Fruit fly (Drosophila melanogaster) whole organism, wandering third instar larva: ENCODE results near the gene Cyp4ae1.

Source experiments
- CrebA ChIP-seq: fragments of 200-800 bp; sonication (Bioruptor generic); optimal IDR thresholded peaks from 2 replicates; lab custom pipeline; 2016; ENCODE audit warnings: missing biosample characterization, mild to moderate bottlenecking, missing genetic modification characterization, borderline replicate concordance
- HLH106 ChIP-seq: fragments of 200-800 bp; optimal IDR thresholded peaks from 3 replicates; lab custom pipeline; 2019; ENCODE audit warnings: missing biosample characterization, mild to moderate bottlenecking, missing genetic modification characterization, moderate library complexity
- dl ChIP-seq, 2 experiments: fragments of 175-275, 200-275 bp in 1 of 2; fragments of 200-275 bp in 1 of 2; sonication (Bioruptor generic); optimal IDR thresholded peaks; lab custom pipeline; 2018; ENCODE audit warnings: mild to moderate bottlenecking in 2 of 2, missing biosample characterization in 2 of 2, missing genetic modification characterization in 2 of 2, moderate library complexity in 2 of 2; ENCODE audit not compliant: partially characterized antibody in 2 of 2, insufficient read depth in 1 of 2
- ey ChIP-seq: fragments of 200-800 bp; sonication (Bioruptor generic); optimal IDR thresholded peaks from 2 replicates; lab custom pipeline; 2016; ENCODE audit warnings: missing biosample characterization, missing genetic modification characterization
- fru ChIP-seq: fragments of 200-800 bp; sonication (Bioruptor generic); optimal IDR thresholded peaks from 3 replicates; lab custom pipeline; 2016; ENCODE audit warnings: missing biosample characterization, mild to moderate bottlenecking, missing genetic modification characterization
- pan ChIP-seq: fragments of >200 bp; optimal IDR thresholded peaks from 2 replicates; lab custom pipeline; 2017
- sv ChIP-seq: fragments of 200-800 bp; sonication (Bioruptor generic); optimal IDR thresholded peaks from 3 replicates; lab custom pipeline; 2016; ENCODE audit warnings: missing biosample characterization, missing genetic modification characterization
- usp ChIP-seq: fragments of >200 bp; optimal IDR thresholded peaks from 2 replicates; lab custom pipeline; 2017; ENCODE audit warnings: missing biosample characterization, missing genetic modification characterization
- woc ChIP-seq: sonication (Bioruptor generic); optimal IDR thresholded peaks from 2 replicates; lab custom pipeline; 2016; ENCODE audit warnings: missing biosample characterization, mild to moderate bottlenecking, missing genetic modification characterization

DNA sequence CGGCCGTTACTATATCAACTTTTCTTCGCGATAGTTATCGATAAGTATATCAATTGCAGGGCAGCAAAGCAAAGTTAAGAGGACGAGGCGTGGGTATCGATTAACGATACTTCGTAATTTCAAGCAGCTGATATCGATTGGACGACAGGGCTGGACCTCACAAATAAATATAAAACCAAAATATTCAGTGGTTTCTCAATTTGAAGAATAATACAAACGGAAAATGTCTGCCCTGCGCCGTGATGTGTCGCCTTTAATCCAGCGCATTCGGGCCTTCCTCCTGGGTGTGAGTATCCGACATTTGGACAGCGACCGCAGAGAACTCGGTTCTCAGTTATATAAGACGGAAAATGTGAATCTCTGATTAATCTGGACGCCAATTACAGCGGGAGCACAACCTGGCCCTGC lies 6.4 kb upstream of the Cyp4ae1 start, which contains the start of gene ND-B14.5A:
- TF ChIP-seq sv (no peak), usp (GFP tag; lab: Kevin White, UChicago) (no peak), pan (no peak), CrebA (GFP tag; lab: Kevin White, UChicago) (no peak), HLH106 (tag; lab: Kevin White, UChicago) (no peak), fru (GFP tag; lab: Kevin White, UChicago) (no peak), ey (GFP tag; lab: Kevin White, UChicago) (no peak), woc (GFP tag; lab: Kevin White, UChicago) (no peak), dl (GFP tag; optimal IDR thresholded peaks at IDR 0.05; lab: Kevin White, UChicago; ENCODE audit: insufficient read depth in 1 of 2, partially characterized antibody in 2 of 2) (no peak)
